Fruit fly (Drosophila melanogaster) whole organism, embryonic: ENCODE measurements around the gene ATPsynO.

Source experiments
- Antp ChIP-seq: fragments of 200-800 bp; sonication (Bioruptor generic); optimal IDR thresholded peaks from 3 replicates; lab custom pipeline; 2016; ENCODE audit warnings: missing biosample characterization, missing genetic modification characterization
- BEAF-32 ChIP-seq: fragments of 200-800 bp; sonication (Bioruptor generic); optimal IDR thresholded peaks from 3 replicates; lab custom pipeline; 2017; ENCODE audit warnings: missing biosample characterization, missing genetic modification characterization, mild to moderate bottlenecking, moderate library complexity, missing genetic modification reagents
- CG11247 ChIP-seq: fragments of 200-800 bp; sonication (Bioruptor generic); IDR thresholded peaks from 2 replicates; pipeline ENCODE4 v1.3.6; 2022; ENCODE audit warnings: missing biosample characterization, missing genetic modification characterization
- CG11456 ChIP-seq: fragments of 200-800 bp; sonication (Bioruptor generic); IDR thresholded peaks from 3 replicates; pipeline ENCODE4 v1.3.6; 2022; ENCODE audit warnings: missing biosample characterization, missing genetic modification characterization
- CG12299 ChIP-seq: fragments of 200-800 bp; sonication (Bioruptor generic); optimal IDR thresholded peaks from 2 replicates; lab custom pipeline; 2018; ENCODE audit warnings: missing biosample characterization, mild to moderate bottlenecking, missing genetic modification characterization
- CG12391 ChIP-seq: fragments of 200-800 bp; sonication (Bioruptor generic); optimal IDR thresholded peaks from 3 replicates; lab custom pipeline; 2018; ENCODE audit warnings: missing biosample characterization, mild to moderate bottlenecking, missing genetic modification characterization, moderate library complexity
- CG15011 ChIP-seq: fragments of 200-800 bp; sonication (Bioruptor generic); optimal IDR thresholded peaks from 3 replicates; lab custom pipeline; 2018; ENCODE audit warnings: missing biosample characterization, mild to moderate bottlenecking, missing genetic modification characterization
- CG17385 ChIP-seq: fragments of 200-800 bp; sonication (Bioruptor generic); optimal IDR thresholded peaks from 3 replicates; lab custom pipeline; 2018; ENCODE audit warnings: missing biosample characterization, mild to moderate bottlenecking, missing genetic modification characterization
- CG17568 ChIP-seq: fragments of 200-800 bp; sonication (Bioruptor generic); optimal IDR thresholded peaks from 2 replicates; lab custom pipeline; 2018; ENCODE audit warnings: missing biosample characterization, mild to moderate bottlenecking, missing genetic modification characterization, moderate library complexity
- CG17912 ChIP-seq: fragments of 200-800 bp; sonication (Bioruptor generic); optimal IDR thresholded peaks from 2 replicates; lab custom pipeline; 2018; ENCODE audit warnings: missing biosample characterization, mild to moderate bottlenecking, missing genetic modification characterization
- CG2116 ChIP-seq: fragments of 200-800 bp; sonication (Bioruptor generic); optimal IDR thresholded peaks from 3 replicates; lab custom pipeline; 2018; ENCODE audit warnings: missing biosample characterization, mild to moderate bottlenecking, missing genetic modification characterization
- CG2875 ChIP-seq: fragments of 200-800 bp; sonication (Bioruptor generic); optimal IDR thresholded peaks from 2 replicates; lab custom pipeline; 2017; ENCODE audit warnings: missing biosample characterization, mild to moderate bottlenecking, missing genetic modification characterization, missing genetic modification reagents
- CG3065 ChIP-seq: fragments of 200-800 bp; sonication (Bioruptor generic); optimal IDR thresholded peaks from 2 replicates; lab custom pipeline; 2016; ENCODE audit warnings: missing biosample characterization, missing genetic modification characterization
- CG31224 ChIP-seq: fragments of 200-800 bp; sonication (Bioruptor generic); IDR thresholded peaks from 2 replicates; pipeline ENCODE4 v1.3.6; 2022; ENCODE audit warnings: missing biosample characterization, missing genetic modification characterization
- CG3163 ChIP-seq: fragments of 200-800 bp; sonication (Bioruptor generic); optimal IDR thresholded peaks from 3 replicates; lab custom pipeline; 2016; ENCODE audit warnings: missing biosample characterization, missing genetic modification characterization
- CG32772 ChIP-seq: fragments of 200-800 bp; sonication (Bioruptor generic); IDR thresholded peaks from 2 replicates; pipeline ENCODE4 v1.3.6; 2022; ENCODE audit warnings: missing biosample characterization, missing genetic modification characterization
- CG4617 ChIP-seq: fragments of 200-800 bp; sonication (Bioruptor generic); optimal IDR thresholded peaks from 3 replicates; lab custom pipeline; 2016; ENCODE audit warnings: missing biosample characterization, missing genetic modification characterization, borderline replicate concordance
- CG6813 ChIP-seq: fragments of 200-800 bp; sonication (Bioruptor generic); optimal IDR thresholded peaks from 2 replicates; lab custom pipeline; 2017; ENCODE audit warnings: missing biosample characterization, missing genetic modification characterization, mild to moderate bottlenecking, moderate library complexity, missing genetic modification reagents
- CG7786 ChIP-seq: fragments of 200-800 bp; sonication (Bioruptor generic); optimal IDR thresholded peaks from 2 replicates; lab custom pipeline; 2016; ENCODE audit warnings: missing biosample characterization, missing genetic modification characterization
- CG7963 ChIP-seq: fragments of 200-800 bp; sonication (Bioruptor generic); IDR thresholded peaks from 3 replicates; pipeline ENCODE4 v1.3.6; 2022; ENCODE audit warnings: missing biosample characterization, missing genetic modification characterization; ENCODE audit not compliant: partially characterized antibody
- CG8944 ChIP-seq: fragments of 200-800 bp; sonication (Bioruptor generic); optimal IDR thresholded peaks from 3 replicates; lab custom pipeline; 2016; ENCODE audit warnings: missing biosample characterization, missing genetic modification characterization
- CG9727 ChIP-seq: fragments of 200-800 bp; sonication (Bioruptor generic); optimal IDR thresholded peaks from 3 replicates; lab custom pipeline; 2017; ENCODE audit warnings: missing biosample characterization, mild to moderate bottlenecking, missing genetic modification characterization
- Dbx ChIP-seq: fragments of 200-800 bp; sonication (Bioruptor generic); IDR thresholded peaks from 3 replicates; pipeline ENCODE4 v1.3.6; 2022; ENCODE audit warnings: missing biosample characterization, missing genetic modification characterization
- Dfd ChIP-seq, 2 experiments: fragments of >200 bp; optimal IDR thresholded peaks; 2 replicates each; lab custom pipeline; 2017; ENCODE audit warnings: missing biosample characterization in 2 of 2, missing genetic modification characterization in 2 of 2
- Eip74EF ChIP-seq, 2 experiments: fragments of 200-800 bp in 1 of 2; fragments of >200 bp in 1 of 2; sonication (Bioruptor generic) in 1 of 2; optimal IDR thresholded peaks; 2 replicates each; lab custom pipeline; 2017 to 2019; ENCODE audit warnings: missing biosample characterization in 2 of 2, missing genetic modification characterization in 2 of 2, mild to moderate bottlenecking in 1 of 2, moderate library complexity in 1 of 2
- Elba2 ChIP-seq: fragments of 200-800 bp; sonication (Bioruptor generic); optimal IDR thresholded peaks from 3 replicates; lab custom pipeline; 2016; ENCODE audit warnings: missing biosample characterization, missing genetic modification characterization
- Fer3 ChIP-seq: fragments of 200-800 bp; sonication (Bioruptor generic); optimal IDR thresholded peaks from 2 replicates; lab custom pipeline; 2018; ENCODE audit warnings: missing biosample characterization, mild to moderate bottlenecking, missing genetic modification characterization, moderate library complexity
- Gug ChIP-seq: fragments of 200-800 bp; sonication (Bioruptor generic); IDR thresholded peaks from 4 replicates; pipeline ENCODE4 v1.3.6; 2022; ENCODE audit warnings: missing biosample characterization, missing genetic modification characterization
- HLH4C ChIP-seq: fragments of 200-800 bp; sonication (Bioruptor generic); IDR thresholded peaks from 3 replicates; pipeline ENCODE4 v1.3.6; 2022; ENCODE audit warnings: missing biosample characterization, missing genetic modification characterization; ENCODE audit not compliant: partially characterized antibody
- Hey ChIP-seq: fragments of 200-800 bp; sonication (Bioruptor generic); optimal IDR thresholded peaks from 3 replicates; lab custom pipeline; 2018; ENCODE audit warnings: missing biosample characterization, mild to moderate bottlenecking, missing genetic modification characterization
- NfI ChIP-seq: fragments of 200-800 bp; sonication (Bioruptor generic); optimal IDR thresholded peaks from 3 replicates; lab custom pipeline; 2018; ENCODE audit warnings: missing biosample characterization, mild to moderate bottlenecking, missing genetic modification characterization, moderate library complexity
- Poxn ChIP-seq: fragments of 200-800 bp; sonication (Bioruptor generic); IDR thresholded peaks from 2 replicates; pipeline ENCODE4 v1.3.6; 2022; ENCODE audit warnings: missing biosample characterization, missing genetic modification characterization
- Sin3A ChIP-seq: fragments of >200 bp; optimal IDR thresholded peaks from 2 replicates; lab custom pipeline; 2018
- Sox102F ChIP-seq: fragments of 200-800 bp; sonication (Bioruptor generic); optimal IDR thresholded peaks from 2 replicates; lab custom pipeline; 2018; ENCODE audit warnings: missing biosample characterization, mild to moderate bottlenecking, missing genetic modification characterization, moderate library complexity
- Sry-δ ChIP-seq: fragments of 200-800 bp; sonication (Bioruptor generic); optimal IDR thresholded peaks from 2 replicates; lab custom pipeline; 2016; ENCODE audit warnings: missing biosample characterization, missing genetic modification characterization
- Ssrp ChIP-seq: fragments of 200-800 bp; sonication (Bioruptor generic); optimal IDR thresholded peaks from 2 replicates; lab custom pipeline; 2018; ENCODE audit warnings: missing biosample characterization, mild to moderate bottlenecking, missing genetic modification characterization, moderate library complexity
- Vsx1 ChIP-seq: fragments of 200-800 bp; sonication (Bioruptor generic); optimal IDR thresholded peaks from 2 replicates; lab custom pipeline; 2017; ENCODE audit warnings: missing biosample characterization, mild to moderate bottlenecking, missing genetic modification characterization, missing genetic modification reagents
- ab ChIP-seq: fragments of 200-800 bp; sonication (Bioruptor generic); optimal IDR thresholded peaks from 2 replicates; lab custom pipeline; 2016; ENCODE audit warnings: missing biosample characterization, missing genetic modification characterization
- ara ChIP-seq: fragments of 200-800 bp; sonication (Bioruptor generic); IDR thresholded peaks from 2 replicates; pipeline ENCODE4 v1.3.6; 2022; ENCODE audit warnings: missing biosample characterization, missing genetic modification characterization
- dysf ChIP-seq: fragments of 200-800 bp; sonication (Bioruptor generic); IDR thresholded peaks from 3 replicates; pipeline ENCODE4 v1.3.6; 2022; ENCODE audit warnings: missing biosample characterization, missing genetic modification characterization
- exex ChIP-seq: fragments of 200-800 bp; sonication (Bioruptor generic); optimal IDR thresholded peaks from 4 replicates; lab custom pipeline; 2018; ENCODE audit warnings: missing biosample characterization, mild to moderate bottlenecking, missing genetic modification characterization, moderate library complexity
- fd96Cb ChIP-seq: fragments of 200-800 bp; sonication (Bioruptor generic); optimal IDR thresholded peaks from 2 replicates; lab custom pipeline; 2018; ENCODE audit warnings: missing biosample characterization, mild to moderate bottlenecking, missing genetic modification characterization, moderate library complexity
- gce ChIP-seq: fragments of 200-800 bp; sonication (Bioruptor generic); IDR thresholded peaks from 3 replicates; pipeline ENCODE4 v1.3.6; 2022; ENCODE audit warnings: missing biosample characterization, missing genetic modification characterization
- nerfin-1 ChIP-seq: fragments of 200-800 bp; sonication (Bioruptor generic); optimal IDR thresholded peaks from 3 replicates; lab custom pipeline; 2019; ENCODE audit warnings: missing biosample characterization, mild to moderate bottlenecking, missing genetic modification characterization, moderate library complexity
- pnt ChIP-seq: fragments of 200-800 bp; sonication (Bioruptor generic); optimal IDR thresholded peaks from 3 replicates; lab custom pipeline; 2016; ENCODE audit warnings: missing biosample characterization, missing genetic modification characterization
- pum ChIP-seq: fragments of 200-800 bp; sonication (Bioruptor generic); optimal IDR thresholded peaks from 2 replicates; lab custom pipeline; 2016; ENCODE audit warnings: missing biosample characterization, missing genetic modification characterization
- shn ChIP-seq: fragments of 200-800 bp; sonication (Bioruptor generic); optimal IDR thresholded peaks from 3 replicates; lab custom pipeline; 2016; ENCODE audit warnings: missing biosample characterization, missing genetic modification characterization
- slou ChIP-seq: fragments of 200-800 bp; sonication (Bioruptor generic); optimal IDR thresholded peaks from 3 replicates; lab custom pipeline; 2016; ENCODE audit warnings: missing biosample characterization, missing genetic modification characterization
- sob ChIP-seq: fragments of 200-800 bp; sonication (Bioruptor generic); IDR thresholded peaks from 2 replicates; pipeline ENCODE4 v1.3.6; 2022; ENCODE audit warnings: missing biosample characterization, missing genetic modification characterization

The ATPsynO gene

dm6 chr3R:15218824-15219576 is 46.4 kb upstream of the ATPsynO start, which contains the start of the genes SIDL and CG12241 (continued):
- TF ChIP-seq Gug (peak; percentile 93; the same call in 3 of the 4 replicates), exex (tag; lab: Kevin White, UChicago) (peak; percentile 68), Eip74EF (GFP tag; optimal IDR thresholded peaks at IDR 0.05; lab: Kevin White, UChicago) (no peak), CG15011 (GFP tag; lab: Kevin White, UChicago) (no peak), CG7963 (GFP tag; lab: Robert Waterston, UW) (no peak), CG6813 (GFP tag; lab: Kevin White, UChicago) (no peak), slou (peak; percentile 69), Elba2 (GFP tag; lab: Kevin White, UChicago) (peak; percentile 0), CG17912 (GFP tag; lab: Kevin White, UChicago) (no peak), gce (GFP tag; lab: Robert Waterston, UW) (peak; percentile 82), CG2116 (GFP tag; lab: Kevin White, UChicago) (peak; percentile 79), Sry-δ (peak; percentile 66), shn (GFP tag; lab: Kevin White, UChicago) (peak; percentile 21), dysf (GFP tag; lab: Robert Waterston, UW) (peak; percentile 96), BEAF-32 (peak; percentile 59), Sin3A (lab: Kevin White, UChicago) (no peak), Vsx1 (GFP tag; lab: Kevin White, UChicago) (peak; percentile 96), CG4617 (GFP tag; lab: Kevin White, UChicago) (peak; percentile 18), Poxn (GFP tag; lab: Robert Waterston, UW) (no peak; the same call in 1 of the 2 replicates), CG12299 (tag; lab: Kevin White, UChicago) (peak; percentile 48), Sox102F (GFP tag; lab: Kevin White, UChicago) (no peak), pnt (GFP tag; lab: Kevin White, UChicago) (peak; percentile 77), pum (GFP tag; lab: Kevin White, UChicago) (peak; percentile 69), nerfin-1 (peak; percentile 57), Dbx (GFP tag; lab: Robert Waterston, UW) (peak; percentile 94), fd96Cb (tag; lab: Kevin White, UChicago) (peak; percentile 79), CG3163 (GFP tag; lab: Kevin White, UChicago) (no peak), sob (GFP tag; lab: Robert Waterston, UW) (peak; percentile 93), CG8944 (GFP tag; lab: Kevin White, UChicago) (peak; percentile 60), NfI (GFP tag; lab: Kevin White, UChicago) (peak; percentile 38), CG3065 (GFP tag; lab: Kevin White, UChicago) (peak; percentile 67), CG31224 (peak; percentile 87), CG11456 (GFP tag; lab: Robert Waterston, UW) (peak; percentile 93), CG9727 (peak; percentile 90), CG17568 (no peak), Antp (peak; percentile 74), HLH4C (GFP tag; lab: Robert Waterston, UW) (no peak; the same call in 2 of the 3 replicates), CG2875 (GFP tag; lab: Kevin White, UChicago) (no peak), CG11247 (GFP tag; lab: Robert Waterston, UW) (peak; percentile 92), CG7786 (GFP tag; lab: Kevin White, UChicago) (peak; percentile 15), Hey (no peak), CG32772 (peak; percentile 92), ab (GFP tag; lab: Kevin White, UChicago) (no peak), Ssrp (tag; lab: Kevin White, UChicago) (peak; percentile 12), Fer3 (tag; lab: Kevin White, UChicago) (peak; percentile 86), CG17385 (GFP tag; lab: Kevin White, UChicago) (no peak), ara (peak; percentile 90), CG12391 (tag; lab: Kevin White, UChicago) (peak; percentile 72), Dfd (GFP tag; optimal IDR thresholded peaks at IDR 0.05; lab: Kevin White, UChicago) (no peak)
